Fruit fly (Drosophila melanogaster) whole organism, wandering third instar larva: Measurements from ENCODE around the gene eIF1.

Experiments
- Abd-B ChIP-seq: fragments of >200 bp; optimal IDR thresholded peaks from 2 replicates; lab custom pipeline; 2017; ENCODE audit warnings: missing biosample characterization, missing genetic modification characterization
- CG32264 ChIP-seq: fragments of 200-800 bp; sonication (Bioruptor generic); optimal IDR thresholded peaks from 2 replicates; lab custom pipeline; 2016; ENCODE audit warnings: missing biosample characterization, missing genetic modification characterization
- CG9705 ChIP-seq: fragments of 200-800 bp; sonication (Bioruptor generic); optimal IDR thresholded peaks from 2 replicates; lab custom pipeline; 2018; ENCODE audit warnings: missing biosample characterization, mild to moderate bottlenecking, missing genetic modification characterization
- CrebA ChIP-seq: fragments of 200-800 bp; sonication (Bioruptor generic); optimal IDR thresholded peaks from 2 replicates; lab custom pipeline; 2016; ENCODE audit warnings: missing biosample characterization, mild to moderate bottlenecking, missing genetic modification characterization, borderline replicate concordance
- Dfd ChIP-seq: fragments of >200 bp; optimal IDR thresholded peaks from 2 replicates; lab custom pipeline; 2017; ENCODE audit warnings: missing biosample characterization, missing genetic modification characterization
- Dif ChIP-seq: fragments of 200-275, 200-300 bp; sonication (Bioruptor generic); optimal IDR thresholded peaks from 2 replicates; lab custom pipeline; 2018; ENCODE audit warnings: missing biosample characterization, missing genetic modification characterization; ENCODE audit not compliant: partially characterized antibody
- GATAd ChIP-seq: sonication (Bioruptor generic); optimal IDR thresholded peaks from 2 replicates; lab custom pipeline; 2016; ENCODE audit warnings: missing biosample characterization, missing genetic modification characterization
- HLH106 ChIP-seq: fragments of 200-800 bp; optimal IDR thresholded peaks from 3 replicates; lab custom pipeline; 2019; ENCODE audit warnings: missing biosample characterization, mild to moderate bottlenecking, missing genetic modification characterization, moderate library complexity
- Hnf4 ChIP-seq: fragments of 200-800 bp; sonication (Bioruptor generic); optimal IDR thresholded peaks from 2 replicates; lab custom pipeline; 2016; ENCODE audit warnings: missing biosample characterization, mild to moderate bottlenecking, missing genetic modification characterization
- Hr78 ChIP-seq: fragments of >200 bp; optimal IDR thresholded peaks from 2 replicates; lab custom pipeline; 2017; ENCODE audit warnings: missing biosample characterization, missing genetic modification characterization
- Hr83 ChIP-seq: fragments of 200-300 bp; sonication (Bioruptor generic); optimal IDR thresholded peaks from 2 replicates; lab custom pipeline; 2016; ENCODE audit warnings: missing biosample characterization, mild to moderate bottlenecking, missing genetic modification characterization, moderate library complexity; ENCODE audit not compliant: poor library complexity, severe bottlenecking
- Jra ChIP-seq: sonication (Bioruptor generic); optimal IDR thresholded peaks from 2 replicates; lab custom pipeline; 2016; ENCODE audit warnings: missing biosample characterization, missing genetic modification characterization
- Mio ChIP-seq: sonication (Bioruptor generic); optimal IDR thresholded peaks from 2 replicates; lab custom pipeline; 2016; ENCODE audit warnings: missing biosample characterization, missing genetic modification characterization
- Myc ChIP-seq: fragments of >200 bp; optimal IDR thresholded peaks from 2 replicates; lab custom pipeline; 2017
- N ChIP-seq: fragments of >200 bp; optimal IDR thresholded peaks from 2 replicates; lab custom pipeline; 2018; ENCODE audit warnings: missing biosample characterization, missing external identifiers, missing genetic modification characterization
- OdsH ChIP-seq: fragments of 200-800 bp; sonication (Bioruptor generic); optimal IDR thresholded peaks from 2 replicates; lab custom pipeline; 2016; ENCODE audit warnings: missing biosample characterization, mild to moderate bottlenecking, missing genetic modification characterization
- Rel ChIP-seq, 2 experiments: fragments of 200-800 bp; sonication (Bioruptor generic) in 1 of 2; optimal IDR thresholded peaks; 2 replicates in 1 of 2; 3 replicates in 1 of 2; lab custom pipeline; 2016 to 2019; ENCODE audit warnings: mild to moderate bottlenecking in 2 of 2, missing biosample characterization in 2 of 2, missing genetic modification characterization in 2 of 2, moderate library complexity in 1 of 2
- Sp1 ChIP-seq: fragments of 200-800 bp; sonication (Bioruptor generic); optimal IDR thresholded peaks from 3 replicates; lab custom pipeline; 2019; ENCODE audit warnings: missing biosample characterization, mild to moderate bottlenecking, missing genetic modification characterization, moderate library complexity
- Vsx2 ChIP-seq: fragments of 200-300, 225-300 bp; sonication (Bioruptor generic); optimal IDR thresholded peaks from 2 replicates; lab custom pipeline; 2018; ENCODE audit warnings: missing biosample characterization, missing genetic modification characterization; ENCODE audit not compliant: partially characterized antibody
- br ChIP-seq: fragments of 200-800 bp; sonication (Bioruptor generic); optimal IDR thresholded peaks from 2 replicates; lab custom pipeline; 2016; ENCODE audit warnings: missing biosample characterization, missing genetic modification characterization
- brk ChIP-seq: fragments of 200-800 bp; sonication (Bioruptor generic); optimal IDR thresholded peaks from 2 replicates; lab custom pipeline; 2016; ENCODE audit warnings: missing biosample characterization, mild to moderate bottlenecking, missing genetic modification characterization
- dmrt93B ChIP-seq: fragments of 200-800 bp; sonication (Bioruptor generic); optimal IDR thresholded peaks from 2 replicates; lab custom pipeline; 2018; ENCODE audit warnings: missing biosample characterization, mild to moderate bottlenecking, missing genetic modification characterization
- dsf ChIP-seq: sonication (Bioruptor generic); optimal IDR thresholded peaks from 2 replicates; lab custom pipeline; 2016; ENCODE audit warnings: missing biosample characterization, missing genetic modification characterization, borderline replicate concordance
- ey ChIP-seq: fragments of 200-800 bp; sonication (Bioruptor generic); optimal IDR thresholded peaks from 2 replicates; lab custom pipeline; 2016; ENCODE audit warnings: missing biosample characterization, missing genetic modification characterization
- foxo ChIP-seq, 2 experiments: fragments of 200-800 bp; sonication (Bioruptor generic); optimal IDR thresholded peaks; 2 replicates in 1 of 2; 3 replicates in 1 of 2; lab custom pipeline; 2016 to 2017; ENCODE audit warnings: missing biosample characterization in 2 of 2, missing genetic modification characterization in 2 of 2
- fru ChIP-seq: fragments of 200-800 bp; sonication (Bioruptor generic); optimal IDR thresholded peaks from 3 replicates; lab custom pipeline; 2016; ENCODE audit warnings: missing biosample characterization, mild to moderate bottlenecking, missing genetic modification characterization
- h ChIP-seq: fragments of 200-800 bp; sonication (Bioruptor generic); optimal IDR thresholded peaks from 3 replicates; lab custom pipeline; 2016; ENCODE audit warnings: missing biosample characterization, mild to moderate bottlenecking, missing genetic modification characterization
- jim ChIP-seq: fragments of 175-275, 200-325 bp; sonication (Bioruptor generic); optimal IDR thresholded peaks from 2 replicates; lab custom pipeline; 2016; ENCODE audit warnings: missing biosample characterization, mild to moderate bottlenecking, missing genetic modification characterization
- lola ChIP-seq: fragments of >200 bp; optimal IDR thresholded peaks from 2 replicates; lab custom pipeline; 2017; ENCODE audit warnings: missing biosample characterization, missing genetic modification characterization
- psq ChIP-seq: fragments of 200-800 bp; sonication (Bioruptor generic); optimal IDR thresholded peaks from 3 replicates; lab custom pipeline; 2017; ENCODE audit warnings: missing biosample characterization, mild to moderate bottlenecking, missing genetic modification characterization, moderate library complexity
- rgr ChIP-seq: fragments of 200-800 bp; sonication (Bioruptor generic); optimal IDR thresholded peaks from 3 replicates; lab custom pipeline; 2016; ENCODE audit warnings: missing biosample characterization, mild to moderate bottlenecking, missing genetic modification characterization
- sage ChIP-seq: fragments of 200-800 bp; sonication (Bioruptor generic); optimal IDR thresholded peaks from 2 replicates; lab custom pipeline; 2016; ENCODE audit warnings: missing biosample characterization, mild to moderate bottlenecking, missing genetic modification characterization
- sv ChIP-seq: fragments of 200-800 bp; sonication (Bioruptor generic); optimal IDR thresholded peaks from 3 replicates; lab custom pipeline; 2016; ENCODE audit warnings: missing biosample characterization, missing genetic modification characterization
- tai ChIP-seq: sonication (Bioruptor generic); optimal IDR thresholded peaks from 2 replicates; lab custom pipeline; 2016; ENCODE audit warnings: missing biosample characterization, missing genetic modification characterization
- usp ChIP-seq: fragments of >200 bp; optimal IDR thresholded peaks from 2 replicates; lab custom pipeline; 2017; ENCODE audit warnings: missing biosample characterization, missing genetic modification characterization
- woc ChIP-seq: sonication (Bioruptor generic); optimal IDR thresholded peaks from 2 replicates; lab custom pipeline; 2016; ENCODE audit warnings: missing biosample characterization, mild to moderate bottlenecking, missing genetic modification characterization

Gene eIF1

dm6 chr3L:3197464-3197863, 25.7 kb upstream of the eIF1 start, which contains the start of gene CG14966:
Gene CG14966 (minus strand): TSS chr3L:3197631.
- peak; percentile 50 for TF ChIP-seq Jra (GFP tag; lab: Kevin White, UChicago)
- no peak for TF ChIP-seq Mio (GFP tag; lab: Kevin White, UChicago)
- TF ChIP-seq dmrt93B (GFP tag; lab: Kevin White, UChicago): no peak
- peak; percentile 15 for TF ChIP-seq Sp1 (GFP tag; lab: Kevin White, UChicago)
- TF ChIP-seq CG32264 (GFP tag; lab: Kevin White, UChicago): no peak
- TF ChIP-seq h (GFP tag; lab: Kevin White, UChicago): peak; percentile 55
- peak; percentile 68 for TF ChIP-seq woc (GFP tag; lab: Kevin White, UChicago)
- TF ChIP-seq foxo (GFP tag; optimal IDR thresholded peaks at IDR 0.05; lab: Kevin White, UChicago): peak in 1 of 2 experiments; percentile 59
- TF ChIP-seq Hr78 (GFP tag; lab: Kevin White, UChicago): no peak
- TF ChIP-seq dsf: no peak
- TF ChIP-seq fru: peak; percentile 43
- peak; percentile 25 for TF ChIP-seq sage (GFP tag; lab: Kevin White, UChicago)
- peak; percentile 25 for TF ChIP-seq HLH106 (tag; lab: Kevin White, UChicago)
- no peak for TF ChIP-seq brk (GFP tag; lab: Kevin White, UChicago)
- TF ChIP-seq Rel (GFP tag; optimal IDR thresholded peaks at IDR 0.05; lab: Kevin White, UChicago): no peak
- peak; percentile 55 for TF ChIP-seq Rel (tag; optimal IDR thresholded peaks at IDR 0.05; lab: Kevin White, UChicago)
- no peak for TF ChIP-seq psq
- peak; percentile 79 for TF ChIP-seq Hnf4 (GFP tag; lab: Kevin White, UChicago)
- no peak for TF ChIP-seq CrebA (GFP tag; lab: Kevin White, UChicago)
- peak; percentile 14 for TF ChIP-seq jim (GFP tag; lab: Kevin White, UChicago)
- TF ChIP-seq sv (GFP tag; lab: Kevin White, UChicago): peak; percentile 5
- TF ChIP-seq CG9705 (GFP tag; lab: Kevin White, UChicago): peak; percentile 13
- TF ChIP-seq usp (GFP tag; lab: Kevin White, UChicago): no peak
- no peak for TF ChIP-seq N (GFP tag; lab: Kevin White, UChicago)
- peak; percentile 55 for TF ChIP-seq Hr83 (GFP tag; lab: Kevin White, UChicago)
- peak; percentile 45 for TF ChIP-seq br (GFP tag; lab: Kevin White, UChicago)
- TF ChIP-seq OdsH (GFP tag; lab: Kevin White, UChicago): peak; percentile 44
- peak; percentile 59 for TF ChIP-seq rgr
- no peak for TF ChIP-seq Vsx2 (GFP tag; lab: Kevin White, UChicago)

DNA sequence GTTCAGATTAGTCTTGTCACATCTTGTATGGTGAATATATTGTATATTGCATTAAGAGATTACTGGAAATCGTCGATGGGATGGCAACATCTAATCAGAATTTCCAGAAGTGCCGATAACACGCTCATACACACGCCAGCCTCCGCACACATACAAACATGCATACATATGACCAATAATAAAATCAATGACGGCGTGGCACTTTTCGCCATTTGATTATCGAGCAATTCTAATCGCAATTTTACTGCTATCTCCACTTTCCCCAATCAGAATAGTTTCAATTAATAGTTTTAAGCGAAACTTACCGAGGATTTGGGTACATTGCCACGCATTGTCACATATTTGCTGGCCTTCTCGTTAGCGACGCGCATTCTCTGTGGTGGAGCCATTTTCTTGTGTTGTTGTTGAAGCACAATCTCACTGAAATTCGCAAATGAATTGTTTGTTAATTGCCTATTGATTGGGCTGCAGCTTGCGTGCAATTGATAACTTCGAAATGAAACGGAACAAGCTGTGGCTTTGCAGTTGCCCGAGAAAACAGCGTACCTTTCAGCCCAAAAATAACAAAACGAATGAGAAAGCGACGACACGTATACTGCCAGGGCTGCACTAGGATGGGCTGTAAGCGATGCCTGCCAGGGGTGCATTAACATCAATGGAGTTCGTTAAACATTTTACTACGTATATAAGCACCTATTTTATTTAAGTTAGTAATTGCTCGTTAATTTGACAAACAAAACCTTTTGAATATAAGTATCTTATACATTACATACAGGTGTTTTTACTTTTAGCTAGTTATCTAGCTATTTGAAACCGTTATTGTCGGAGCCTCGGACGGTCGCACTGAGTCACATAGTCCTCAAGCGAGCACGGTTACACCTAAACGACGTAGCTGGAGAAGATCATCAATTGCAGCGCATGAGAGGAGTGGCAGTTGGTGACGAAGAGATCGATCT, 24.4 kb upstream of the eIF1 start, which contains the start of the genes CG32276 and gry:
Gene CG32276, minus strand, starts transcription at position 601 of the 956 bp plus-strand sequence.
Gene gry, plus strand, starts transcription at position 644 of the 956 bp plus-strand sequence.
- TF ChIP-seq Hnf4 (GFP tag; lab: Kevin White, UChicago) (no peak), rgr (peak; percentile 87), ey (GFP tag; lab: Kevin White, UChicago) (peak; percentile 76), Dif (no peak), fru (peak; percentile 89), CG9705 (GFP tag; lab: Kevin White, UChicago) (peak; percentile 63), Hr83 (GFP tag; lab: Kevin White, UChicago) (peak; percentile 57), sv (GFP tag; lab: Kevin White, UChicago) (peak; percentile 69), woc (GFP tag; lab: Kevin White, UChicago) (peak; percentile 88), Dfd (no peak), jim (GFP tag; lab: Kevin White, UChicago) (peak; percentile 90), sage (GFP tag; lab: Kevin White, UChicago) (no peak), Sp1 (GFP tag; lab: Kevin White, UChicago) (peak; percentile 80), tai (GFP tag; lab: Kevin White, UChicago) (no peak), CG32264 (GFP tag; lab: Kevin White, UChicago) (peak; percentile 18), Hr78 (GFP tag; lab: Kevin White, UChicago) (no peak), N (GFP tag; lab: Kevin White, UChicago) (no peak), GATAd (GFP tag; lab: Kevin White, UChicago) (no peak), Abd-B (GFP tag; lab: Kevin White, UChicago) (no peak), psq (peak; percentile 62), Myc (peak; percentile 83), br (GFP tag; lab: Kevin White, UChicago) (peak; percentile 81), Vsx2 (GFP tag; lab: Kevin White, UChicago) (no peak), Rel (GFP tag; optimal IDR thresholded peaks at IDR 0.05; lab: Kevin White, UChicago) (no peak), Rel (tag; optimal IDR thresholded peaks at IDR 0.05; lab: Kevin White, UChicago) (peak; percentile 73), OdsH (GFP tag; lab: Kevin White, UChicago) (peak; percentile 75), CrebA (GFP tag; lab: Kevin White, UChicago) (peak; percentile 97), foxo (GFP tag; optimal IDR thresholded peaks at IDR 0.05; lab: Kevin White, UChicago) (peak in 1 of 2 experiments; percentile 90), Mio (GFP tag; lab: Kevin White, UChicago) (no peak), HLH106 (tag; lab: Kevin White, UChicago) (peak; percentile 79), brk (GFP tag; lab: Kevin White, UChicago) (no peak), lola (GFP tag; lab: Kevin White, UChicago) (no peak), h (GFP tag; lab: Kevin White, UChicago) (peak; percentile 90)
